Worm (Caenorhabditis elegans) whole organism, late embryonic: ENCODE measurements around the gene pir-1.

ENCODE experiments used
- ama-1 ChIP-seq: fragments of 150-350 bp; optimal IDR thresholded peaks from 2 replicates; lab custom pipeline; 2014
- ceh-31 ChIP-seq: sonication (generic microtip); optimal IDR thresholded peaks from 2 replicates; lab custom pipeline; 2016; ENCODE audit warnings: missing genetic modification characterization, missing compliant biosample characterization
- madf-2 ChIP-seq: sonication (generic microtip); optimal IDR thresholded peaks from 2 replicates; lab custom pipeline; 2017; ENCODE audit warnings: missing genetic modification characterization, missing compliant biosample characterization
- mec-3 ChIP-seq: sonication (generic microtip); optimal IDR thresholded peaks from 2 replicates; lab custom pipeline; 2016; ENCODE audit warnings: borderline replicate concordance, missing genetic modification characterization, missing compliant biosample characterization

- TF ChIP-seq ama-1 (lab: Kevin White, UChicago) (no peak), madf-2 (tag; lab: Kevin White, UChicago) (no peak), ceh-31 (no peak), mec-3 (tag; lab: Kevin White, UChicago) (no peak)
Observed at ce11 chrII:9197212-9197611, 20.1 kb downstream of the pir-1 start, which contains the start of gene let-23.
